Worm (Caenorhabditis elegans) whole organism, L2 larva: ENCODE results near the gene grl-5.

Experiments used
- ZK546.5 ChIP-seq: sonication (generic microtip); optimal IDR thresholded peaks from 2 replicates; lab custom pipeline; 2017; ENCODE audit warnings: missing biosample characterization, missing genetic modification characterization
- alr-1 ChIP-seq: fragments of 150-350 bp; optimal IDR thresholded peaks from 2 replicates; lab custom pipeline; 2014; ENCODE audit warnings: missing biosample characterization, missing genetic modification characterization
- ceh-82 ChIP-seq: fragments of 150-350 bp; optimal IDR thresholded peaks from 2 replicates; lab custom pipeline; 2014; ENCODE audit warnings: missing biosample characterization, missing genetic modification characterization
- egl-27 ChIP-seq: sonication (generic microtip); optimal IDR thresholded peaks from 3 replicates; lab custom pipeline; 2017; ENCODE audit warnings: missing biosample characterization, missing genetic modification reagents, missing genetic modification characterization
- elt-1 ChIP-seq: fragments of 150-350 bp; optimal IDR thresholded peaks from 2 replicates; lab custom pipeline; 2014; ENCODE audit warnings: missing biosample characterization, missing genetic modification characterization
- lin-13 ChIP-seq: fragments of 150-350 bp; optimal IDR thresholded peaks from 2 replicates; lab custom pipeline; 2014; ENCODE audit warnings: missing biosample characterization, missing genetic modification reagents, missing genetic modification characterization
- lin-39 ChIP-seq: fragments of 150-350 bp; optimal IDR thresholded peaks from 2 replicates; lab custom pipeline; 2014; ENCODE audit warnings: missing biosample characterization, missing genetic modification reagents, missing genetic modification characterization
- lsy-2 ChIP-seq, 2 experiments: fragments of 150-350 bp in 1 of 2; sonication (generic microtip) in 1 of 2; optimal IDR thresholded peaks; 2 replicates each; lab custom pipeline; 2014 to 2017; ENCODE audit warnings: missing biosample characterization in 2 of 2, missing genetic modification characterization in 2 of 2
- mdl-1 ChIP-seq, 2 experiments: fragments of 150-350 bp in 1 of 2; sonication (generic microtip) in 1 of 2; optimal IDR thresholded peaks; 2 replicates each; lab custom pipeline; 2017; ENCODE audit warnings: missing biosample characterization in 2 of 2, missing genetic modification characterization in 2 of 2
- nhr-11 ChIP-seq: fragments of 150-350 bp; optimal IDR thresholded peaks from 2 replicates; lab custom pipeline; 2014; ENCODE audit warnings: missing biosample characterization, missing genetic modification characterization
- nhr-237 ChIP-seq: fragments of 150-350 bp; optimal IDR thresholded peaks from 2 replicates; lab custom pipeline; 2014; ENCODE audit warnings: missing biosample characterization, missing genetic modification characterization
- nhr-25 ChIP-seq: fragments of 150-350 bp; sonication (generic microtip); optimal IDR thresholded peaks from 3 replicates; lab custom pipeline; 2014; ENCODE audit warnings: missing biosample characterization, missing genetic modification characterization
- unc-62 ChIP-seq: fragments of 150-350 bp; optimal IDR thresholded peaks from 2 replicates; lab custom pipeline; 2014; ENCODE audit warnings: missing biosample characterization, missing genetic modification reagents, missing genetic modification characterization
- ztf-4 ChIP-seq: fragments of 150-350 bp; optimal IDR thresholded peaks from 2 replicates; lab custom pipeline; 2014; ENCODE audit warnings: missing biosample characterization, missing genetic modification characterization

- TF ChIP-seq egl-27 (tag; lab: Kevin White, UChicago) (no peak), nhr-237 (tag; lab: Kevin White, UChicago) (no peak), ztf-4 (no peak), lsy-2 (tag; optimal IDR thresholded peaks at IDR 0.05; lab: Kevin White, UChicago) (no peak), unc-62 (GFP tag; lab: Kevin White, UChicago) (no peak), lin-39 (tag; lab: Kevin White, UChicago) (no peak), ceh-82 (tag; lab: Kevin White, UChicago) (no peak), alr-1 (tag; lab: Kevin White, UChicago) (no peak), ZK546.5 (tag; lab: Kevin White, UChicago) (no peak), nhr-11 (tag; lab: Kevin White, UChicago) (no peak), mdl-1 (tag; optimal IDR thresholded peaks at IDR 0.05; lab: Kevin White, UChicago) (no peak), elt-1 (tag; lab: Kevin White, UChicago) (no peak), lin-13 (no peak), nhr-25 (tag; lab: Kevin White, UChicago) (no peak)
These were observed 15.6 kb downstream of the grl-5 start for ce11 chrV:4398884-4399283.
